Worm (Caenorhabditis elegans): Measurements from ENCODE around the gene ZK418.13.

- no peak for TF ChIP-seq ama-1 (optimal IDR thresholded peaks at IDR 0.05)
- TF ChIP-seq F13H6.1 (tag; optimal IDR thresholded peaks at IDR 0.05), result no peak
- no peak for TF ChIP-seq elt-3 (tag; optimal IDR thresholded peaks at IDR 0.05)
- TF ChIP-seq blmp-1 (tag; optimal IDR thresholded peaks at IDR 0.05; ENCODE audit: insufficient read depth), result no peak
- TF ChIP-seq egl-27 (tag; optimal IDR thresholded peaks at IDR 0.05), result no peak
- TF ChIP-seq nhr-11 (tag; optimal IDR thresholded peaks at IDR 0.05), result no peak
- TF ChIP-seq fos-1 (tag; optimal IDR thresholded peaks at IDR 0.05), result no peak
- TF ChIP-seq ZK546.5 (tag; optimal IDR thresholded peaks at IDR 0.05), result no peak
- no peak for TF ChIP-seq aly-2 (tag; optimal IDR thresholded peaks at IDR 0.05)
- TF ChIP-seq lsy-2 (tag; optimal IDR thresholded peaks at IDR 0.05), result no peak
Measured at ce11 chrIII:7060531-7061095, 15.7 kb downstream of the ZK418.13 start, which contains the start of gene egg-2.
